Fruit fly (Drosophila melanogaster) whole organism, embryonic: Measurements from ENCODE around the gene Zpr1.
A peak's percentile ranks its signal among the peaks of the same experiment; 100 is the strongest.

Experiments used
- Awh ChIP-seq: fragments of 200-800 bp; sonication (Bioruptor generic); IDR thresholded peaks from 2 replicates; pipeline ENCODE4, ENCODE4 v1.3.6; 2022; ENCODE audit warnings: missing biosample characterization, missing genetic modification characterization
- CG12155 ChIP-seq: fragments of 200-800 bp; sonication (Bioruptor generic); optimal IDR thresholded peaks from 3 replicates; lab custom pipeline; 2016; ENCODE audit warnings: missing biosample characterization, missing genetic modification characterization
- CG14965 ChIP-seq: fragments of 200-800 bp; sonication (Bioruptor generic); optimal IDR thresholded peaks from 2 replicates; lab custom pipeline; 2016; ENCODE audit warnings: missing biosample characterization, missing genetic modification characterization, borderline replicate concordance
- CG15011 ChIP-seq: fragments of 200-800 bp; sonication (Bioruptor generic); optimal IDR thresholded peaks from 3 replicates; lab custom pipeline; 2018; ENCODE audit warnings: missing biosample characterization, mild to moderate bottlenecking, missing genetic modification characterization
- CG1529 ChIP-seq: fragments of 200-800 bp; sonication (Bioruptor generic); optimal IDR thresholded peaks from 3 replicates; lab custom pipeline; 2018; ENCODE audit warnings: missing biosample characterization, missing genetic modification characterization
- CG17328 ChIP-seq: fragments of 200-800 bp; sonication (Bioruptor generic); IDR thresholded peaks from 2 replicates; pipeline ENCODE4 v1.3.6; 2022; ENCODE audit warnings: missing biosample characterization, missing genetic modification characterization
- CG17361 ChIP-seq: fragments of 200-800 bp; sonication (Bioruptor generic); IDR thresholded peaks from 3 replicates; pipeline ENCODE4 v1.3.6; 2022; ENCODE audit warnings: missing biosample characterization, missing genetic modification characterization
- CG18011 ChIP-seq: fragments of 200-800 bp; sonication (Bioruptor generic); optimal IDR thresholded peaks from 2 replicates; lab custom pipeline; 2017; ENCODE audit warnings: missing biosample characterization, missing genetic modification characterization, mild to moderate bottlenecking, moderate library complexity, missing genotype
- CG18619 ChIP-seq: fragments of 200-800 bp; sonication (Bioruptor generic); optimal IDR thresholded peaks from 3 replicates; lab custom pipeline; 2017; ENCODE audit warnings: missing biosample characterization, mild to moderate bottlenecking, missing genetic modification characterization
- CG2120 ChIP-seq: fragments of 200-800 bp; sonication (Bioruptor generic); optimal IDR thresholded peaks from 3 replicates; lab custom pipeline; 2016; ENCODE audit warnings: missing biosample characterization, missing genetic modification characterization
- CG2678 ChIP-seq: fragments of 200-800 bp; sonication (Bioruptor generic); optimal IDR thresholded peaks from 3 replicates; lab custom pipeline; 2019; ENCODE audit warnings: missing biosample characterization, mild to moderate bottlenecking, missing genetic modification characterization, moderate library complexity
- CG30403 ChIP-seq: fragments of 200-800 bp; sonication (Bioruptor generic); optimal IDR thresholded peaks from 3 replicates; lab custom pipeline; 2016; ENCODE audit warnings: missing biosample characterization, missing genetic modification characterization
- CG33557 ChIP-seq: fragments of 200-800 bp; sonication (Bioruptor generic); optimal IDR thresholded peaks from 2 replicates; lab custom pipeline; 2019; ENCODE audit warnings: missing biosample characterization, mild to moderate bottlenecking, missing genetic modification characterization, moderate library complexity
- CG3407 ChIP-seq: fragments of 200-800 bp; sonication (Bioruptor generic); optimal IDR thresholded peaks from 2 replicates; lab custom pipeline; 2018; ENCODE audit warnings: missing biosample characterization, mild to moderate bottlenecking, missing genetic modification characterization
- CG3847 ChIP-seq: fragments of 200-800 bp; sonication (Bioruptor generic); IDR thresholded peaks from 2 replicates; pipeline ENCODE4 v1.3.6; 2022; ENCODE audit warnings: missing biosample characterization, missing genetic modification characterization
- CG42726 ChIP-seq: fragments of 200-800 bp; sonication (Bioruptor generic); IDR thresholded peaks from 2 replicates; pipeline ENCODE4 v1.3.6; 2022; ENCODE audit warnings: missing biosample characterization, missing genetic modification characterization; ENCODE audit not compliant: partially characterized antibody
- CG43689 ChIP-seq: fragments of 200-800 bp; sonication (Bioruptor generic); IDR thresholded peaks from 2 replicates; pipeline ENCODE4 v1.3.6; 2022; ENCODE audit warnings: missing biosample characterization, missing genetic modification characterization
- CG4404 ChIP-seq: fragments of 200-800 bp; sonication (Bioruptor generic); IDR thresholded peaks from 2 replicates; pipeline ENCODE4 v1.3.6; 2022; ENCODE audit warnings: missing biosample characterization, missing genetic modification characterization
- CG6175 ChIP-seq: fragments of 200-800 bp; sonication (Bioruptor generic); IDR thresholded peaks from 3 replicates; pipeline ENCODE4 v1.3.6; 2022; ENCODE audit warnings: missing biosample characterization, missing genetic modification characterization
- CG6654 ChIP-seq: fragments of 200-800 bp; sonication (Bioruptor generic); optimal IDR thresholded peaks from 2 replicates; lab custom pipeline; 2017; ENCODE audit warnings: missing biosample characterization, mild to moderate bottlenecking, missing genetic modification characterization
- CG7271 ChIP-seq: fragments of 200-800 bp; sonication (Bioruptor generic); optimal IDR thresholded peaks from 2 replicates; lab custom pipeline; 2018; ENCODE audit warnings: missing biosample characterization, mild to moderate bottlenecking, missing genetic modification characterization, moderate library complexity
- CG7928 ChIP-seq: fragments of 200-800 bp; sonication (Bioruptor generic); optimal IDR thresholded peaks from 2 replicates; lab custom pipeline; 2017; ENCODE audit warnings: missing biosample characterization, mild to moderate bottlenecking, missing genetic modification characterization
- CG8924 ChIP-seq: fragments of 200-800 bp; optimal IDR thresholded peaks from 3 replicates; lab custom pipeline; 2019; ENCODE audit warnings: missing biosample characterization, mild to moderate bottlenecking, missing genetic modification characterization, moderate library complexity
- CG9215 ChIP-seq: fragments of 200-800 bp; sonication (Bioruptor generic); IDR thresholded peaks from 2 replicates; pipeline ENCODE4 v1.3.6; 2022; ENCODE audit warnings: missing biosample characterization, missing genetic modification characterization
- CG9727 ChIP-seq: fragments of 200-800 bp; sonication (Bioruptor generic); optimal IDR thresholded peaks from 3 replicates; lab custom pipeline; 2017; ENCODE audit warnings: missing biosample characterization, mild to moderate bottlenecking, missing genetic modification characterization
- CTCF ChIP-seq: fragments of 200-800 bp; sonication (Bioruptor generic); optimal IDR thresholded peaks from 2 replicates; lab custom pipeline; 2017; ENCODE audit warnings: missing biosample characterization, mild to moderate bottlenecking, missing genetic modification characterization, moderate library complexity
- D19B ChIP-seq: fragments of 200-800 bp; sonication (Bioruptor generic); optimal IDR thresholded peaks from 2 replicates; lab custom pipeline; 2017; ENCODE audit warnings: missing biosample characterization, mild to moderate bottlenecking, missing genetic modification characterization
- Dfd ChIP-seq, 2 experiments: fragments of >200 bp; optimal IDR thresholded peaks; 2 replicates each; lab custom pipeline; 2017; ENCODE audit warnings: missing biosample characterization in 2 of 2, missing genetic modification characterization in 2 of 2
- Doc2 ChIP-seq: fragments of 200-800 bp; sonication (Bioruptor generic); IDR thresholded peaks from 2 replicates; pipeline ENCODE4 v1.3.6; 2022; ENCODE audit warnings: missing biosample characterization, missing genetic modification characterization
- Eip74EF ChIP-seq, 2 experiments: fragments of 200-800 bp in 1 of 2; fragments of >200 bp in 1 of 2; sonication (Bioruptor generic) in 1 of 2; optimal IDR thresholded peaks; 2 replicates each; lab custom pipeline; 2017 to 2019; ENCODE audit warnings: missing biosample characterization in 2 of 2, missing genetic modification characterization in 2 of 2, mild to moderate bottlenecking in 1 of 2, moderate library complexity in 1 of 2
- HLHmδ ChIP-seq: fragments of 200-800 bp; sonication (Bioruptor generic); optimal IDR thresholded peaks from 2 replicates; lab custom pipeline; 2018; ENCODE audit warnings: missing biosample characterization, mild to moderate bottlenecking, missing genetic modification characterization, moderate library complexity
- Hand ChIP-seq: fragments of 200-800 bp; sonication (Bioruptor generic); optimal IDR thresholded peaks from 2 replicates; lab custom pipeline; 2017; ENCODE audit warnings: mild to moderate bottlenecking, missing biosample characterization, missing genetic modification reagents, missing genetic modification characterization
- Hr3 ChIP-seq: fragments of 200-800 bp; sonication (Bioruptor generic); optimal IDR thresholded peaks from 3 replicates; lab custom pipeline; 2016; ENCODE audit warnings: missing biosample characterization, missing genetic modification characterization
- Mrtf ChIP-seq: fragments of 200-800 bp; sonication (Bioruptor generic); IDR thresholded peaks from 3 replicates; pipeline ENCODE4 v1.3.6; 2022; ENCODE audit warnings: missing biosample characterization, missing genetic modification characterization
- Rx ChIP-seq: fragments of 200-800 bp; sonication (Bioruptor generic); IDR thresholded peaks from 2 replicates; pipeline ENCODE4 v1.3.6; 2022; ENCODE audit warnings: missing biosample characterization, missing genetic modification characterization
- ap ChIP-seq: fragments of 200-800 bp; sonication (Bioruptor generic); IDR thresholded peaks from 2 replicates; pipeline ENCODE4 v1.3.6; 2022; ENCODE audit warnings: missing biosample characterization, missing genetic modification characterization
- btn ChIP-seq: fragments of 200-800 bp; sonication (Bioruptor generic); optimal IDR thresholded peaks from 2 replicates; lab custom pipeline; 2016; ENCODE audit warnings: missing biosample characterization, missing genetic modification characterization
- cg ChIP-seq: fragments of 200-800 bp; sonication (Bioruptor generic); optimal IDR thresholded peaks from 3 replicates; lab custom pipeline; 2019; ENCODE audit warnings: missing biosample characterization, mild to moderate bottlenecking, missing genetic modification characterization, moderate library complexity
- croc ChIP-seq: fragments of 200-800 bp; sonication (Bioruptor generic); conservative IDR thresholded peaks from 3 replicates; pipeline ENCODE4 v1.3.6; 2022; ENCODE audit warnings: missing biosample characterization, missing genetic modification characterization
- disco-r ChIP-seq: fragments of 200-800 bp; sonication (Bioruptor generic); optimal IDR thresholded peaks from 2 replicates; lab custom pipeline; 2016; ENCODE audit warnings: missing biosample characterization, missing genetic modification characterization
- eyg ChIP-seq: fragments of 200-800 bp; sonication (Bioruptor generic); optimal IDR thresholded peaks from 3 replicates; lab custom pipeline; 2016; ENCODE audit warnings: missing biosample characterization, missing genetic modification characterization
- fru ChIP-seq: fragments of >200 bp; optimal IDR thresholded peaks from 2 replicates; lab custom pipeline; 2017
- hb ChIP-seq: fragments of 200-800 bp; sonication (Bioruptor generic); IDR thresholded peaks from 3 replicates; pipeline ENCODE4 v1.3.6; 2022; ENCODE audit warnings: missing biosample characterization, missing genetic modification characterization; ENCODE audit not compliant: partially characterized antibody
- inv ChIP-seq: fragments of 200-800 bp; sonication (Bioruptor generic); IDR thresholded peaks from 2 replicates; pipeline ENCODE4 v1.3.6; 2022; ENCODE audit warnings: missing biosample characterization, missing genetic modification characterization; ENCODE audit not compliant: partially characterized antibody
- knrl ChIP-seq: fragments of 200-800 bp; sonication (Bioruptor generic); IDR thresholded peaks from 3 replicates; pipeline ENCODE4 v1.3.6; 2022; ENCODE audit warnings: missing biosample characterization, missing genetic modification characterization; ENCODE audit not compliant: partially characterized antibody
- pho ChIP-seq: fragments of 200-800 bp; sonication (Bioruptor generic); optimal IDR thresholded peaks from 2 replicates; lab custom pipeline; 2016; ENCODE audit warnings: missing biosample characterization, missing genetic modification characterization
- sc ChIP-seq, 3 experiments: fragments of >200 bp in 2 of 3; fragments of 200-800 bp in 1 of 3; sonication (Bioruptor generic) in 1 of 3; optimal IDR thresholded peaks; 2 replicates in 2 of 3; 3 replicates in 1 of 3; lab custom pipeline; 2017; ENCODE audit warnings: mild to moderate bottlenecking in 1 of 3, missing biosample characterization in 1 of 3, missing genetic modification characterization in 1 of 3, missing genetic modification reagents in 1 of 3
- seq ChIP-seq: fragments of 200-800 bp; sonication (Bioruptor generic); IDR thresholded peaks from 2 replicates; pipeline ENCODE4 v1.3.6; 2022; ENCODE audit warnings: missing biosample characterization, missing genetic modification characterization
- sima ChIP-seq: fragments of 200-800 bp; sonication (Bioruptor generic); optimal IDR thresholded peaks from 2 replicates; lab custom pipeline; 2016; ENCODE audit warnings: missing biosample characterization, missing genetic modification characterization
- sna ChIP-seq: fragments of 200-800 bp; sonication (Bioruptor generic); IDR thresholded peaks from 2 replicates; pipeline ENCODE4 v1.3.6; 2022; ENCODE audit warnings: missing biosample characterization, missing genetic modification characterization; ENCODE audit not compliant: partially characterized antibody
- sob ChIP-seq: fragments of 200-800 bp; sonication (Bioruptor generic); IDR thresholded peaks from 2 replicates; pipeline ENCODE4 v1.3.6; 2022; ENCODE audit warnings: missing biosample characterization, missing genetic modification characterization

The Zpr1 gene

dm6 chrX:9141219-9141618 lies 20.7 kb downstream of the Zpr1 start (continued):
- TF ChIP-seq CG2678 (tag; lab: Kevin White, UChicago) (peak; percentile 78), CG43689 (GFP tag; lab: Robert Waterston, UW) (peak; percentile 30; the same call in 1 of the 2 replicates), CG9727 (GFP tag; lab: Kevin White, UChicago) (peak; percentile 74), sima (no peak), CG17361 (peak; percentile 77), sob (peak; percentile 85), CG15011 (no peak), btn (peak; percentile 45), CG9215 (GFP tag; lab: Robert Waterston, UW) (peak; percentile 75), CG4404 (GFP tag; lab: Robert Waterston, UW) (peak; percentile 85), CG12155 (peak; percentile 58), HLHmδ (GFP tag; lab: Kevin White, UChicago) (no peak), Dfd (GFP tag; optimal IDR thresholded peaks at IDR 0.05; lab: Kevin White, UChicago) (no peak), eyg (GFP tag; lab: Kevin White, UChicago) (no peak), Rx (GFP tag; lab: Robert Waterston, UW) (peak; percentile 70), CTCF (GFP tag; lab: Kevin White, UChicago) (no peak), fru (lab: Kevin White, UChicago) (no peak), CG30403 (GFP tag; lab: Kevin White, UChicago) (peak; percentile 57), CG17328 (GFP tag; lab: Robert Waterston, UW) (peak; percentile 85), D19B (GFP tag; lab: Kevin White, UChicago) (no peak), sna (GFP tag; lab: Robert Waterston, UW) (no peak), CG3407 (GFP tag; lab: Kevin White, UChicago) (peak; percentile 63), inv (GFP tag; lab: Robert Waterston, UW) (no peak), Mrtf (GFP tag; lab: Robert Waterston, UW) (peak; percentile 85), hb (0 out of 3 replicates have a peak, but pooled peaks have one; percentile 24), seq (GFP tag; lab: Robert Waterston, UW) (peak; percentile 60; the same call in 1 of the 2 replicates), CG7928 (GFP tag; lab: Kevin White, UChicago) (no peak), ap (peak; percentile 74), disco-r (GFP tag; lab: Kevin White, UChicago) (no peak), CG18619 (GFP tag; lab: Kevin White, UChicago) (peak; percentile 58), CG18011 (GFP tag; lab: Kevin White, UChicago) (no peak), CG33557 (peak; percentile 71), CG8924 (tag; lab: Kevin White, UChicago) (peak; percentile 69), cg (GFP tag; lab: Kevin White, UChicago) (no peak), CG3847 (peak; percentile 76), Hr3 (GFP tag; lab: Kevin White, UChicago) (peak; percentile 65), knrl (GFP tag; lab: Robert Waterston, UW) (0 out of 3 replicates have a peak, but pooled peaks have one; percentile 23), Awh (GFP tag; lab: Robert Waterston, UW) (peak; percentile 81), CG14965 (no peak), Doc2 (GFP tag; lab: Robert Waterston, UW) (no peak), CG2120 (GFP tag; lab: Kevin White, UChicago) (peak; percentile 63), Eip74EF (GFP tag; optimal IDR thresholded peaks at IDR 0.05; lab: Kevin White, UChicago) (no peak), croc (GFP tag; lab: Robert Waterston, UW) (peak; percentile 75), CG42726 (no peak), CG6175 (GFP tag; lab: Robert Waterston, UW) (peak; percentile 71; the same call in 1 of the 3 replicates), sc (optimal IDR thresholded peaks at IDR 0.05; lab: Kevin White, UChicago) (no peak), sc (GFP tag; optimal IDR thresholded peaks at IDR 0.05; lab: Kevin White, UChicago) (peak; percentile 40), CG7271 (no peak), Hand (GFP tag; lab: Kevin White, UChicago) (peak; percentile 55), CG6654 (no peak), CG1529 (peak; percentile 45), pho (GFP tag; lab: Kevin White, UChicago) (peak; percentile 38)
